Fruit fly (Drosophila melanogaster): ENCODE data around the gene mRpL9.

The mRpL9 gene

DNA sequence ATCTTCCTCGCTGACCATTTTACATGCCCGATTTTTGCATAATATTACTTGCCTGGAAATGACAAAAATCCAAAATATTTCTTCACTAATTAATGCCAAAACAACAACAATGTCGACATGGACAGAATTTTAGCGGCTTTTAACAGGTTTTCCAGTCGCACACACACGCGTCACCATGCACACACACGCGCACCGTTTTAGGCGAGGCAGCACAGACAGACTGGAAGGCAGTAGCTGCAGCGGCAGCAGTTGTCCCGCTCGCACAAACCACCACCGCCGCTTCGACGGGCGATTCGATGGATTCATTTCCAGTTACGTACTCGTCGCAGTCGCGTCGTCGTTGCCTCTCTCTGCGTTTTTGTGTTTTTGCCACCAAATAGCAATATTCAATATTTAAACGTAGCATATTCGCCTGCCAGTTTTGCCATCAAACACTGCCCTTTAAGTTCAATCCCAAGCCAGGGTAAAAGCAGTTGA is 39.9 kb upstream of the mRpL9 start, which contains the start of gene CG45218 (continued):
- TF ChIP-seq Pdp1 (GFP tag; optimal IDR thresholded peaks at IDR 0.05) (no peak), unc-4 (GFP tag; IDR thresholded peaks at IDR 0.05; ENCODE audit: partially characterized antibody) (no peak), corto (GFP tag; optimal IDR thresholded peaks at IDR 0.05) (peak; percentile 0), CG10979 (tag; optimal IDR thresholded peaks at IDR 0.05) (no peak), pfk (GFP tag; optimal IDR thresholded peaks at IDR 0.05) (peak; percentile 13), gcm2 (GFP tag; optimal IDR thresholded peaks at IDR 0.05) (peak; percentile 12), ewg (GFP tag; optimal IDR thresholded peaks at IDR 0.05) (peak; percentile 28), ro (GFP tag; IDR thresholded peaks at IDR 0.05) (no peak), luna (GFP tag; optimal IDR thresholded peaks at IDR 0.05) (no peak), aop (GFP tag; IDR thresholded peaks at IDR 0.05) (no peak), CG11504 (tag; optimal IDR thresholded peaks at IDR 0.05) (no peak), CTCF (GFP tag; optimal IDR thresholded peaks at IDR 0.05) (no peak), grau (tag; optimal IDR thresholded peaks at IDR 0.05) (peak; percentile 5), CG10366 (GFP tag; IDR thresholded peaks at IDR 0.05) (no peak), Taf1 (GFP tag; IDR thresholded peaks at IDR 0.05) (no peak), CG3726 (GFP tag; IDR thresholded peaks at IDR 0.05) (no peak), HLH3B (GFP tag; IDR thresholded peaks at IDR 0.05) (no peak), dmrt11E (tag; optimal IDR thresholded peaks at IDR 0.05) (no peak), sd (tag; optimal IDR thresholded peaks at IDR 0.05) (peak; percentile 98), CG1792 (GFP tag; optimal IDR thresholded peaks at IDR 0.05) (no peak), CG17186 (GFP tag; optimal IDR thresholded peaks at IDR 0.05) (no peak), CG8924 (tag; optimal IDR thresholded peaks at IDR 0.05) (peak; percentile 42), Hr39 (optimal IDR thresholded peaks at IDR 0.05) (no peak), MTF-1 (GFP tag; optimal IDR thresholded peaks at IDR 0.05; ENCODE audit: borderline replicate concordance) (peak; percentile 44), mirr (GFP tag; optimal IDR thresholded peaks at IDR 0.05) (peak; percentile 62), bigmax (GFP tag; optimal IDR thresholded peaks at IDR 0.05) (no peak), CG16815 (GFP tag; optimal IDR thresholded peaks at IDR 0.05) (no peak), ssp (GFP tag; IDR thresholded peaks at IDR 0.05) (no peak), CG2116 (GFP tag; optimal IDR thresholded peaks at IDR 0.05) (no peak), HLHmδ (GFP tag; optimal IDR thresholded peaks at IDR 0.05) (peak; percentile 53), insv (GFP tag; optimal IDR thresholded peaks at IDR 0.05) (peak in 1 of 2 experiments; percentile 24), gro (GFP tag; optimal IDR thresholded peaks at IDR 0.05) (peak; percentile 14), bowl (GFP tag; IDR thresholded peaks at IDR 0.05) (no peak), Vsx1 (GFP tag; optimal IDR thresholded peaks at IDR 0.05) (no peak), ttk (GFP tag; IDR thresholded peaks at IDR 0.05) (no peak), CrebB (tag; optimal IDR thresholded peaks at IDR 0.05) (no peak), CG8478 (optimal IDR thresholded peaks at IDR 0.05) (peak; percentile 64), jumu (GFP tag; optimal IDR thresholded peaks at IDR 0.05) (peak; percentile 0), CG1832 (GFP tag; optimal IDR thresholded peaks at IDR 0.05) (peak; percentile 90), caup (GFP tag; optimal IDR thresholded peaks at IDR 0.05; ENCODE audit: severe bottlenecking) (peak; percentile 2), CG9437 (GFP tag; optimal IDR thresholded peaks at IDR 0.05) (peak; percentile 72), CG14667 (GFP tag; IDR thresholded peaks at IDR 0.05) (no peak), lab (GFP tag; optimal IDR thresholded peaks at IDR 0.05) (peak; percentile 39), sens (GFP tag) (peak; percentile 68), org-1 (GFP tag; optimal IDR thresholded peaks at IDR 0.05) (no peak), CG7745 (tag; optimal IDR thresholded peaks at IDR 0.05) (peak; percentile 18), peb (GFP tag; IDR thresholded peaks at IDR 0.05) (no peak), Ada2b (GFP tag; IDR thresholded peaks at IDR 0.05) (no peak), cas (GFP tag; IDR thresholded peaks at IDR 0.05) (no peak), Bdp1 (GFP tag; optimal IDR thresholded peaks at IDR 0.05) (no peak), CG3281 (GFP tag; optimal IDR thresholded peaks at IDR 0.05) (peak; percentile 4), MESR4 (GFP tag; optimal IDR thresholded peaks at IDR 0.05) (peak; percentile 25)
